Worm (Caenorhabditis elegans) whole organism, late embryonic: ENCODE results near the gene F40G9.8.

Source experiments
- C08G9.2 ChIP-seq: sonication (generic microtip); optimal IDR thresholded peaks from 2 replicates; lab custom pipeline; 2016; ENCODE audit warnings: mild to moderate bottlenecking, missing genetic modification characterization, moderate library complexity, missing compliant biosample characterization
- C38D4.7 ChIP-seq: fragments of 200-800 bp; sonication (Bioruptor generic); optimal IDR thresholded peaks from 2 replicates; lab custom pipeline; 2018; ENCODE audit warnings: mild to moderate bottlenecking, missing genetic modification characterization, moderate library complexity, missing compliant biosample characterization
- F13H6.1 ChIP-seq: sonication (generic microtip); optimal IDR thresholded peaks from 2 replicates; lab custom pipeline; 2016; ENCODE audit warnings: missing genetic modification characterization, missing compliant biosample characterization
- K09A11.1 ChIP-seq: sonication (generic microtip); optimal IDR thresholded peaks from 2 replicates; lab custom pipeline; 2017; ENCODE audit warnings: antibody characterized with exemption, mild to moderate bottlenecking, missing genetic modification characterization, missing compliant biosample characterization; ENCODE audit not compliant: insufficient read depth
- T23F11.4 ChIP-seq: fragments of 200-800 bp; sonication (Bioruptor generic); optimal IDR thresholded peaks from 2 replicates; lab custom pipeline; 2018; ENCODE audit warnings: mild to moderate bottlenecking, missing genetic modification characterization, missing compliant biosample characterization
- Y22D7AL.16 ChIP-seq: sonication (generic microtip); optimal IDR thresholded peaks from 2 replicates; lab custom pipeline; 2016; ENCODE audit warnings: missing genetic modification characterization, missing compliant biosample characterization
- ahr-1 ChIP-seq: sonication (generic microtip); optimal IDR thresholded peaks from 2 replicates; lab custom pipeline; 2016; ENCODE audit warnings: missing genetic modification characterization, missing compliant biosample characterization
- ceh-18 ChIP-seq: sonication (generic microtip); optimal IDR thresholded peaks from 2 replicates; lab custom pipeline; 2016; ENCODE audit warnings: missing genetic modification characterization, missing compliant biosample characterization
- ceh-2 ChIP-seq: sonication (generic microtip); optimal IDR thresholded peaks from 2 replicates; lab custom pipeline; 2016; ENCODE audit warnings: missing genotype, missing genetic modification characterization, missing compliant biosample characterization
- ceh-22 ChIP-seq: sonication (generic microtip); optimal IDR thresholded peaks from 2 replicates; lab custom pipeline; 2017; ENCODE audit warnings: missing biosample characterization, missing genetic modification characterization
- ceh-45 ChIP-seq: fragments of 200-800 bp; sonication (Bioruptor generic); IDR thresholded peaks from 2 replicates; pipeline ENCODE4 v1.3.6; 2022; ENCODE audit warnings: missing genetic modification reagents, missing genetic modification characterization, missing compliant biosample characterization
- ceh-48 ChIP-seq: sonication (generic microtip); optimal IDR thresholded peaks from 2 replicates; lab custom pipeline; 2016; ENCODE audit warnings: missing genetic modification characterization, inconsistent platforms, missing compliant biosample characterization
- ceh-9 ChIP-seq: sonication (generic microtip); optimal IDR thresholded peaks from 2 replicates; lab custom pipeline; 2016; ENCODE audit warnings: mild to moderate bottlenecking, missing genetic modification characterization, inconsistent platforms, missing compliant biosample characterization
- dve-1 ChIP-seq: sonication (generic microtip); optimal IDR thresholded peaks from 2 replicates; lab custom pipeline; 2017; ENCODE audit warnings: antibody characterized with exemption, mild to moderate bottlenecking, missing genetic modification characterization, missing compliant biosample characterization
- elt-2 ChIP-seq: sonication (generic microtip); optimal IDR thresholded peaks from 2 replicates; lab custom pipeline; 2016; ENCODE audit warnings: missing genetic modification reagents, missing genetic modification characterization, missing compliant biosample characterization
- elt-4 ChIP-seq: sonication (generic microtip); optimal IDR thresholded peaks from 2 replicates; lab custom pipeline; 2016; ENCODE audit warnings: missing genetic modification characterization, missing compliant biosample characterization
- ets-4 ChIP-seq: sonication (generic microtip); optimal IDR thresholded peaks from 2 replicates; lab custom pipeline; 2016; ENCODE audit warnings: missing genetic modification characterization, missing compliant biosample characterization
- gmeb-2 ChIP-seq: sonication (generic microtip); optimal IDR thresholded peaks from 2 replicates; lab custom pipeline; 2016; ENCODE audit warnings: missing genetic modification characterization, inconsistent platforms, missing compliant biosample characterization
- hlh-13 ChIP-seq: fragments of 200-800 bp; sonication (Bioruptor generic); optimal IDR thresholded peaks from 2 replicates; lab custom pipeline; 2018; ENCODE audit warnings: mild to moderate bottlenecking, missing genetic modification characterization, missing compliant biosample characterization
- hlh-6 ChIP-seq: sonication (generic microtip); optimal IDR thresholded peaks from 2 replicates; lab custom pipeline; 2016; ENCODE audit warnings: missing genotype, missing genetic modification characterization, missing compliant biosample characterization
- hlh-8 ChIP-seq: sonication (generic microtip); optimal IDR thresholded peaks from 2 replicates; lab custom pipeline; 2016; ENCODE audit warnings: missing genotype, missing genetic modification characterization, missing compliant biosample characterization
- lim-6 ChIP-seq: sonication (generic microtip); optimal IDR thresholded peaks from 2 replicates; lab custom pipeline; 2016; ENCODE audit warnings: missing genetic modification characterization, missing compliant biosample characterization
- lin-11 ChIP-seq: fragments of 200-800 bp; sonication (Bioruptor generic); optimal IDR thresholded peaks from 2 replicates; lab custom pipeline; 2018; ENCODE audit warnings: mild to moderate bottlenecking, missing genetic modification characterization, missing compliant biosample characterization
- madf-2 ChIP-seq: sonication (generic microtip); optimal IDR thresholded peaks from 2 replicates; lab custom pipeline; 2017; ENCODE audit warnings: missing genetic modification characterization, missing compliant biosample characterization
- odd-2 ChIP-seq: sonication (generic microtip); optimal IDR thresholded peaks from 2 replicates; lab custom pipeline; 2017; ENCODE audit warnings: antibody characterized with exemption, mild to moderate bottlenecking, missing genetic modification characterization, missing compliant biosample characterization
- pat-9 ChIP-seq: fragments of 200-800 bp; sonication (Bioruptor generic); optimal IDR thresholded peaks from 2 replicates; lab custom pipeline; 2018; ENCODE audit warnings: mild to moderate bottlenecking, missing genetic modification characterization, moderate library complexity, missing compliant biosample characterization
- pha-4 ChIP-seq: fragments of 150-350 bp; optimal IDR thresholded peaks from 2 replicates; lab custom pipeline; 2018; ENCODE audit warnings: missing biosample characterization, missing genetic modification reagents, missing genetic modification characterization
- pqm-1 ChIP-seq: sonication (generic microtip); optimal IDR thresholded peaks from 2 replicates; lab custom pipeline; 2016; ENCODE audit warnings: missing genetic modification characterization, missing compliant biosample characterization
- pros-1 ChIP-seq: fragments of 150-350 bp; optimal IDR thresholded peaks from 2 replicates; lab custom pipeline; 2014; ENCODE audit warnings: missing biosample characterization, missing genetic modification reagents, missing genetic modification characterization
- ref-2 ChIP-seq: sonication (generic microtip); optimal IDR thresholded peaks from 2 replicates; lab custom pipeline; 2016; ENCODE audit warnings: missing genetic modification characterization, missing compliant biosample characterization
- rnt-1 ChIP-seq: sonication (generic microtip); optimal IDR thresholded peaks from 2 replicates; lab custom pipeline; 2016; ENCODE audit warnings: missing genetic modification characterization, missing compliant biosample characterization
- sox-2 ChIP-seq: fragments of 200-800 bp; sonication (Bioruptor generic); IDR thresholded peaks from 2 replicates; pipeline ENCODE4 v1.3.6; 2022; ENCODE audit warnings: missing genetic modification reagents, missing genetic modification characterization, missing compliant biosample characterization
- sox-4 ChIP-seq: sonication (generic microtip); optimal IDR thresholded peaks from 2 replicates; lab custom pipeline; 2017; ENCODE audit warnings: mild to moderate bottlenecking, missing genetic modification characterization, inconsistent platforms, missing compliant biosample characterization
- syd-9 ChIP-seq: sonication (generic microtip); optimal IDR thresholded peaks from 2 replicates; lab custom pipeline; 2016; ENCODE audit warnings: mild to moderate bottlenecking, missing genetic modification characterization, moderate library complexity, missing compliant biosample characterization
- tbx-2 ChIP-seq: sonication (generic microtip); optimal IDR thresholded peaks from 2 replicates; lab custom pipeline; 2016; ENCODE audit warnings: missing genetic modification characterization, missing compliant biosample characterization
- tbx-7 ChIP-seq: sonication (generic microtip); optimal IDR thresholded peaks from 2 replicates; lab custom pipeline; 2016; ENCODE audit warnings: missing genotype, missing genetic modification characterization, missing compliant biosample characterization
- ttx-3 ChIP-seq: sonication (generic microtip); optimal IDR thresholded peaks from 2 replicates; lab custom pipeline; 2016; ENCODE audit warnings: missing genetic modification reagents, missing genetic modification characterization, missing compliant biosample characterization
- unc-3 ChIP-seq, 2 experiments: fragments of 200-800 bp in 1 of 2; sonication (Bioruptor generic) in 1 of 2; sonication (generic microtip) in 1 of 2; conservative IDR thresholded peaks in 1 of 2; optimal IDR thresholded peaks in 1 of 2; 2 replicates each; pipeline versions ENCODE4 v1.3.6 to Lab custom; 2016 to 2022; ENCODE audit warnings: missing compliant biosample characterization in 2 of 2, missing genetic modification characterization in 2 of 2, missing genetic modification reagents in 1 of 2
- unc-55 ChIP-seq: sonication (generic microtip); optimal IDR thresholded peaks from 2 replicates; lab custom pipeline; 2017; ENCODE audit warnings: missing biosample characterization, missing genetic modification reagents, missing genetic modification characterization
- unc-86 ChIP-seq: sonication (generic microtip); optimal IDR thresholded peaks from 2 replicates; lab custom pipeline; 2016; ENCODE audit warnings: missing genetic modification characterization, missing compliant biosample characterization
- zip-5 ChIP-seq: sonication (generic microtip); optimal IDR thresholded peaks from 2 replicates; lab custom pipeline; 2016; ENCODE audit warnings: missing genetic modification characterization, missing compliant biosample characterization
- ztf-16 ChIP-seq: sonication (generic microtip); optimal IDR thresholded peaks from 2 replicates; lab custom pipeline; 2017; ENCODE audit warnings: missing genetic modification characterization, missing compliant biosample characterization

F40G9.8 gene

ce11 chrIII:203953-204352 is 39.3 kb upstream of the F40G9.8 start:
- TF ChIP-seq ceh-18 (no peak), ceh-45 (GFP tag; lab: Robert Waterston, UW) (no peak), ceh-48 (tag; lab: Kevin White, UChicago) (peak; percentile 69), Y22D7AL.16 (tag; lab: Kevin White, UChicago) (no peak), rnt-1 (tag; lab: Kevin White, UChicago) (no peak), unc-86 (no peak)

ce11 chrIII:194160-194559 is 29.5 kb upstream of the F40G9.8 start, which contains the start of gene F40G9.17:
F40G9.17 (plus strand) TSS chrIII:194460.
- TF ChIP-seq ceh-18 (no peak), tbx-7 (tag; lab: Kevin White, UChicago) (no peak), lim-6 (no peak), sox-4 (tag; lab: Kevin White, UChicago) (no peak), hlh-13 (GFP tag; lab: Kevin White, UChicago) (no peak), unc-3 (GFP tag; conservative IDR thresholded peaks at IDR 0.05; lab: Robert Waterston, UW) (no peak), unc-3 (tag; optimal IDR thresholded peaks at IDR 0.05; lab: Kevin White, UChicago) (no peak), ref-2 (tag; lab: Kevin White, UChicago) (no peak), elt-2 (tag; lab: Kevin White, UChicago) (no peak), dve-1 (tag; lab: Kevin White, UChicago) (no peak), ahr-1 (tag; lab: Kevin White, UChicago) (no peak), elt-4 (tag; lab: Kevin White, UChicago) (no peak), pat-9 (no peak), sox-2 (GFP tag; lab: Robert Waterston, UW) (no peak), odd-2 (no peak), F13H6.1 (tag; lab: Kevin White, UChicago) (no peak), C38D4.7 (GFP tag; lab: Kevin White, UChicago) (no peak), ceh-45 (GFP tag; lab: Robert Waterston, UW) (no peak), unc-86 (no peak), T23F11.4 (GFP tag; lab: Kevin White, UChicago) (no peak), ceh-22 (tag; lab: Kevin White, UChicago) (no peak)
- TF ChIP-seq, all 69 proteins: peak for 0

DNA sequence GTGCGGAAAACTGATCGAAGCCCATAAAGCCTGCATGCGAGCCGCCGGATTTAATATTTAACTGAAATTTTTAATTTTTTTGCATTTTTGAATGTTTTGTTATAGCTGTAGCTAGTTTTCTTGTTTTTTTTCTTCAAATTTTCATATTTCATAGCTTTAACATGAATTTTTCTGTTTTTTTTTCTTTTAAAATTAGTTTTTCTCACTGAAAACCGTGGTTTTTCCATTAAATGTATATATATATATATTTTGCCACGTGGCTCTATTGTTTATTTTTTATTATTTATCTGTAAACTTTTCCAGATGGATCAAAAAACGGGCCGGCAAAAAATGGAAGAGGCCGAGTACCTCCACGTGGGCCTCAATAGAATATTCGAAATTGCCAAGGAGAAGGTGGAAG is 27.1 kb upstream of the F40G9.8 start, which contains the start of gene sec-20:
sec-20 (plus strand) TSS at position 301 of the 400 bp plus-strand sequence.
- TF ChIP-seq lim-6 (no peak), ztf-16 (tag; lab: Kevin White, UChicago) (no peak), lin-11 (no peak), ttx-3 (no peak)

ce11 chrIII:190686-191085 is 26.0 kb upstream of the F40G9.8 start, which contains the start of gene cox-17:
cox-17 (plus strand) TSS chrIII:190986.
- TF ChIP-seq odd-2 (no peak), rnt-1 (tag; lab: Kevin White, UChicago) (no peak), ceh-9 (tag; lab: Kevin White, UChicago) (no peak), K09A11.1 (tag; lab: Kevin White, UChicago) (no peak), ref-2 (tag; lab: Kevin White, UChicago) (no peak), zip-5 (tag; lab: Kevin White, UChicago) (no peak), gmeb-2 (tag; lab: Kevin White, UChicago) (no peak), hlh-13 (GFP tag; lab: Kevin White, UChicago) (no peak), Y22D7AL.16 (tag; lab: Kevin White, UChicago) (no peak), ceh-48 (tag; lab: Kevin White, UChicago) (no peak), pha-4 (tag; lab: Kevin White, UChicago) (no peak)

DNA sequence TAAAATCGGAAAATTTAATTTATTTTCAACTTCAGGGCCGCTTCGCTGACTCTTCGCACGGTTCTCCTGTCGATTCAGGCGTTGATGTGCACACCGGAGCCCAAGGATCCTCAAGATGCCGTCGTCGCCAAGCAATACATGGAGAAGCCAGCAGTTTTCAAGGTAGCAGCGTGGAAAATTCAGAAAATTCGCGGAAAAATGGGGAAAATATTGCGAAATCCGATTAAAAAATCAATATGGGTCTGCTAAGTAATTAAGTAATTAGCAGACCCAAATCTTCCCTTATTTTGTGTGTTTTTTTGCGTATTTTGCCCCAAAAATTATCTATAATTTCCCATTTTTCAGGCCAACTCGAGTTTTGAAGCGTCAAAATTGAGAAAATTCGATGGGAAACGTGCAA is 24.6 kb upstream of the F40G9.8 start:
- TF ChIP-seq hlh-13 (GFP tag; lab: Kevin White, UChicago): no peak
- no peak for TF ChIP-seq ahr-1 (tag; lab: Kevin White, UChicago)
- TF ChIP-seq elt-4 (tag; lab: Kevin White, UChicago): no peak
- no peak for TF ChIP-seq madf-2
- TF ChIP-seq C38D4.7 (GFP tag; lab: Kevin White, UChicago): no peak
- TF ChIP-seq syd-9 (tag; lab: Kevin White, UChicago): no peak
- no peak for TF ChIP-seq ceh-2 (tag; lab: Kevin White, UChicago)
- no peak for TF ChIP-seq C08G9.2
- no peak for TF ChIP-seq ttx-3
- no peak for TF ChIP-seq ets-4
- TF ChIP-seq dve-1 (tag; lab: Kevin White, UChicago): no peak
- no peak for TF ChIP-seq tbx-2
- no peak for TF ChIP-seq hlh-8 (tag; lab: Kevin White, UChicago)
- TF ChIP-seq hlh-6: no peak
- TF ChIP-seq sox-2 (GFP tag; lab: Robert Waterston, UW): no peak
- no peak for TF ChIP-seq pqm-1 (tag; lab: Kevin White, UChicago)
- TF ChIP-seq unc-55: no peak
- no peak for TF ChIP-seq T23F11.4 (GFP tag; lab: Kevin White, UChicago)
- no peak for TF ChIP-seq pros-1
